Fruit fly (Drosophila melanogaster): Measurements from ENCODE around the gene CG9588.

Gene CG9588

dm6 chr3R:13718076-13718475 is 41.6 kb upstream of the CG9588 start, which contains the start of gene Ubc87F:
Gene Ubc87F, minus strand, starts transcription at chr3R:13718176.
- TF ChIP-seq CG8301 (tag; optimal IDR thresholded peaks at IDR 0.05) = no peak
- TF ChIP-seq CG14655 (GFP tag; optimal IDR thresholded peaks at IDR 0.05) = no peak
- no peak for TF ChIP-seq CG8159 (tag; optimal IDR thresholded peaks at IDR 0.05)
- TF ChIP-seq CG34367 (tag; optimal IDR thresholded peaks at IDR 0.05) = no peak
- no peak for TF ChIP-seq Snoo (tag; optimal IDR thresholded peaks at IDR 0.05)

- peak; percentile 66 for TF ChIP-seq CG9948 (tag; optimal IDR thresholded peaks at IDR 0.05)
- peak; percentile 97 for TF ChIP-seq Pif1A (GFP tag; optimal IDR thresholded peaks at IDR 0.05)
- TF ChIP-seq Snoo (tag; optimal IDR thresholded peaks at IDR 0.05) = peak; percentile 22
- TF ChIP-seq gl (tag; optimal IDR thresholded peaks at IDR 0.05) = peak; percentile 45
- no peak for TF ChIP-seq D1 (tag; optimal IDR thresholded peaks at IDR 0.05)
- peak; percentile 94 for TF ChIP-seq Pif1B (GFP tag; optimal IDR thresholded peaks at IDR 0.05)
- TF ChIP-seq CG32121 (GFP tag; IDR thresholded peaks at IDR 0.05) = peak; percentile 95
- no peak for TF ChIP-seq EcR (GFP tag; optimal IDR thresholded peaks at IDR 0.05)
- TF ChIP-seq fd96Ca (GFP tag; IDR thresholded peaks at IDR 0.05) = peak; percentile 96
- peak; percentile 96 for TF ChIP-seq Ets98B (GFP tag; IDR thresholded peaks at IDR 0.05)
- TF ChIP-seq CG4496 (GFP tag; IDR thresholded peaks at IDR 0.05) = peak; percentile 96
- TF ChIP-seq CG15710 (tag; optimal IDR thresholded peaks at IDR 0.05) = peak; percentile 75
- peak; percentile 77 for TF ChIP-seq CG17806 (tag; optimal IDR thresholded peaks at IDR 0.05)
- TF ChIP-seq rn (GFP tag; IDR thresholded peaks at IDR 0.05) = peak; percentile 89
- TF ChIP-seq CG10348 (GFP tag; IDR thresholded peaks at IDR 0.05) = peak; percentile 79
- TF ChIP-seq CG12605 (GFP tag; IDR thresholded peaks at IDR 0.05) = peak; percentile 82
- TF ChIP-seq CG8159 (tag; optimal IDR thresholded peaks at IDR 0.05) = peak; percentile 68
- TF ChIP-seq CG14655 (GFP tag; optimal IDR thresholded peaks at IDR 0.05) = peak; percentile 89
- TF ChIP-seq CG13204 (GFP tag; optimal IDR thresholded peaks at IDR 0.05) = peak; percentile 52
- peak; percentile 68 for TF ChIP-seq CG34367 (tag; optimal IDR thresholded peaks at IDR 0.05)
- peak; percentile 88 for TF ChIP-seq CG8301 (tag; optimal IDR thresholded peaks at IDR 0.05)
These were observed 40.3 kb upstream of the CG9588 start for dm6 chr3R:13716827-13717226.

- TF ChIP-seq CG10348 (GFP tag; IDR thresholded peaks at IDR 0.05) (no peak), Snoo (tag; optimal IDR thresholded peaks at IDR 0.05) (no peak), CG13204 (GFP tag; optimal IDR thresholded peaks at IDR 0.05) (peak; percentile 59), fd96Ca (GFP tag; IDR thresholded peaks at IDR 0.05) (no peak), CG15710 (tag; optimal IDR thresholded peaks at IDR 0.05) (peak; percentile 52), CG17806 (tag; optimal IDR thresholded peaks at IDR 0.05) (no peak), CG8159 (tag; optimal IDR thresholded peaks at IDR 0.05) (peak; percentile 47), D1 (tag; optimal IDR thresholded peaks at IDR 0.05) (no peak), Pif1B (GFP tag; optimal IDR thresholded peaks at IDR 0.05) (peak; percentile 33), CG12605 (GFP tag; IDR thresholded peaks at IDR 0.05) (peak; percentile 60), CG14655 (GFP tag; optimal IDR thresholded peaks at IDR 0.05) (peak; percentile 28), EcR (GFP tag; optimal IDR thresholded peaks at IDR 0.05) (peak; percentile 42), Pif1A (GFP tag; optimal IDR thresholded peaks at IDR 0.05) (peak; percentile 49), CG4496 (GFP tag; IDR thresholded peaks at IDR 0.05) (no peak), gl (tag; optimal IDR thresholded peaks at IDR 0.05) (peak; percentile 77), CG34367 (tag; optimal IDR thresholded peaks at IDR 0.05) (peak; percentile 46), CG8301 (tag; optimal IDR thresholded peaks at IDR 0.05) (no peak), CG9948 (tag; optimal IDR thresholded peaks at IDR 0.05) (no peak), CG32121 (GFP tag; IDR thresholded peaks at IDR 0.05) (no peak), rn (GFP tag; IDR thresholded peaks at IDR 0.05) (no peak), Ets98B (GFP tag; IDR thresholded peaks at IDR 0.05) (no peak; the same call in 1 of the 2 replicates)
These were observed 39.4 kb upstream of the CG9588 start for dm6 chr3R:13715674-13716454.

- TF ChIP-seq rn (GFP tag; IDR thresholded peaks at IDR 0.05) (no peak), Ets98B (GFP tag; IDR thresholded peaks at IDR 0.05) (peak; percentile 62; the same call in 1 of the 2 replicates), gl (tag; optimal IDR thresholded peaks at IDR 0.05) (peak; percentile 27), CG17806 (tag; optimal IDR thresholded peaks at IDR 0.05) (no peak), Snoo (tag; optimal IDR thresholded peaks at IDR 0.05) (no peak), Pif1A (GFP tag; optimal IDR thresholded peaks at IDR 0.05) (peak; percentile 63), CG12605 (GFP tag; IDR thresholded peaks at IDR 0.05) (no peak; the same call in 1 of the 2 replicates), D1 (tag; optimal IDR thresholded peaks at IDR 0.05) (no peak), CG8301 (tag; optimal IDR thresholded peaks at IDR 0.05) (no peak), Pif1B (GFP tag; optimal IDR thresholded peaks at IDR 0.05) (peak; percentile 7), fd96Ca (GFP tag; IDR thresholded peaks at IDR 0.05) (no peak; the same call in 2 of the 3 replicates), EcR (GFP tag; optimal IDR thresholded peaks at IDR 0.05) (peak; percentile 73), CG13204 (GFP tag; optimal IDR thresholded peaks at IDR 0.05) (peak; percentile 65), CG15710 (tag; optimal IDR thresholded peaks at IDR 0.05) (no peak), CG14655 (GFP tag; optimal IDR thresholded peaks at IDR 0.05) (no peak), CG8159 (tag; optimal IDR thresholded peaks at IDR 0.05) (no peak), CG9948 (tag; optimal IDR thresholded peaks at IDR 0.05) (no peak), CG4496 (GFP tag; IDR thresholded peaks at IDR 0.05) (peak; percentile 64; the same call in 2 of the 3 replicates), CG32121 (GFP tag; IDR thresholded peaks at IDR 0.05) (peak; percentile 50), CG34367 (tag; optimal IDR thresholded peaks at IDR 0.05) (no peak)
These were observed 38.7 kb upstream of the CG9588 start, which contains the start of gene kmr for dm6 chr3R:13715012-13715673. Gene kmr, plus strand, starts transcription at chr3R:13715207.
